Worm (Caenorhabditis elegans) whole organism, L1 larva: ENCODE data around the gene M03B6.1.

Experiments
- C16A3.4 ChIP-seq: fragments of 150-350 bp; optimal IDR thresholded peaks from 2 replicates; lab custom pipeline; 2014; ENCODE audit warnings: missing biosample characterization, missing genetic modification characterization
- F16B12.6 ChIP-seq: fragments of 150-350 bp; optimal IDR thresholded peaks from 2 replicates; lab custom pipeline; 2014; ENCODE audit warnings: missing biosample characterization, missing genetic modification characterization
- alr-1 ChIP-seq: fragments of 200-800 bp; sonication (Bioruptor generic); optimal IDR thresholded peaks from 2 replicates; lab custom pipeline; 2018; ENCODE audit warnings: borderline replicate concordance, mild to moderate bottlenecking, missing genetic modification characterization, missing compliant biosample characterization
- ama-1 ChIP-seq: fragments of 150-350 bp; optimal IDR thresholded peaks from 2 replicates; lab custom pipeline; 2014
- blmp-1 ChIP-seq: fragments of 150-350 bp; optimal IDR thresholded peaks from 2 replicates; lab custom pipeline; 2014; ENCODE audit warnings: missing biosample characterization, missing genetic modification characterization
- ceh-82 ChIP-seq, 3 experiments: fragments of 150-350 bp in 1 of 3; sonication (generic microtip) in 2 of 3; optimal IDR thresholded peaks; 2 replicates each; lab custom pipeline; 2014 to 2017; ENCODE audit warnings: missing biosample characterization in 3 of 3, missing genetic modification characterization in 3 of 3
- ceh-88 ChIP-seq: fragments of 200-800 bp; sonication (Bioruptor generic); IDR thresholded peaks from 2 replicates; pipeline ENCODE4 v1.3.6; 2022; ENCODE audit warnings: missing genetic modification characterization, missing compliant biosample characterization
- dsc-1 ChIP-seq: sonication (generic microtip); optimal IDR thresholded peaks from 2 replicates; lab custom pipeline; 2016; ENCODE audit warnings: mild to moderate bottlenecking, missing genetic modification characterization, missing compliant biosample characterization
- efl-1 ChIP-seq, 4 experiments: fragments of 150-350 bp; optimal IDR thresholded peaks in 3 of 4; peaks in 1 of 4; 1 replicate in 1 of 4; 2 replicates in 3 of 4; lab custom pipeline; 2014; ENCODE audit warnings: missing biosample characterization in 2 of 4, missing genetic modification characterization in 2 of 4, missing genetic modification reagents in 2 of 4
- efl-3 ChIP-seq: fragments of 200-800 bp; sonication (Bioruptor generic); optimal IDR thresholded peaks from 2 replicates; lab custom pipeline; 2018; ENCODE audit warnings: mild to moderate bottlenecking, missing genetic modification characterization, missing compliant biosample characterization
- egl-13 ChIP-seq: sonication (generic microtip); optimal IDR thresholded peaks from 2 replicates; lab custom pipeline; 2016; ENCODE audit warnings: missing genotype, missing genetic modification reagents, missing genetic modification characterization, missing compliant biosample characterization
- elt-2 ChIP-seq: sonication (generic microtip); optimal IDR thresholded peaks from 2 replicates; lab custom pipeline; 2016; ENCODE audit warnings: missing genetic modification characterization, mild to moderate bottlenecking, inconsistent platforms, missing compliant biosample characterization, missing genetic modification reagents
- ets-5 ChIP-seq: fragments of 200-800 bp; sonication (Bioruptor generic); IDR thresholded peaks from 2 replicates; pipeline ENCODE4 v1.3.6; 2022; ENCODE audit warnings: missing genetic modification characterization, missing compliant biosample characterization
- fkh-10 ChIP-seq: sonication (generic microtip); optimal IDR thresholded peaks from 2 replicates; lab custom pipeline; 2017; ENCODE audit warnings: missing biosample characterization, missing genetic modification reagents, missing genetic modification characterization
- fkh-8 ChIP-seq: sonication (generic microtip); optimal IDR thresholded peaks from 2 replicates; lab custom pipeline; 2016; ENCODE audit warnings: mild to moderate bottlenecking, missing genetic modification characterization, missing compliant biosample characterization
- fos-1 ChIP-seq: fragments of 150-350 bp; optimal IDR thresholded peaks from 2 replicates; lab custom pipeline; 2014; ENCODE audit warnings: missing biosample characterization, missing genetic modification characterization
- hlh-17 ChIP-seq: fragments of 200-800 bp; sonication (Bioruptor generic); optimal IDR thresholded peaks from 2 replicates; lab custom pipeline; 2018; ENCODE audit warnings: missing genetic modification characterization, mild to moderate bottlenecking, missing compliant biosample characterization, moderate library complexity, borderline replicate concordance
- hlh-4 ChIP-seq: sonication (generic microtip); optimal IDR thresholded peaks from 2 replicates; lab custom pipeline; 2016; ENCODE audit warnings: mild to moderate bottlenecking, missing genetic modification characterization, missing compliant biosample characterization
- irx-1 ChIP-seq: sonication (generic microtip); optimal IDR thresholded peaks from 2 replicates; lab custom pipeline; 2016; ENCODE audit warnings: missing genetic modification characterization, missing compliant biosample characterization
- isw-1 ChIP-seq: fragments of 200-800 bp; sonication (Bioruptor generic); IDR thresholded peaks from 2 replicates; pipeline ENCODE4 v1.3.6; 2022; ENCODE audit warnings: missing genetic modification characterization, missing compliant biosample characterization
- lin-14 ChIP-seq: fragments of 200-800 bp; sonication (Bioruptor generic); optimal IDR thresholded peaks from 2 replicates; lab custom pipeline; 2018; ENCODE audit warnings: mild to moderate bottlenecking, missing genetic modification characterization, moderate library complexity, missing compliant biosample characterization
- lin-35 ChIP-seq, 2 experiments: fragments of 150-350 bp; optimal IDR thresholded peaks; 2 replicates each; lab custom pipeline; 2014; ENCODE audit warnings: missing biosample characterization in 2 of 2, missing genetic modification characterization in 2 of 2, missing genetic modification reagents in 2 of 2
- lin-39 ChIP-seq: fragments of 150-350 bp; optimal IDR thresholded peaks from 2 replicates; lab custom pipeline; 2014; ENCODE audit warnings: missing biosample characterization, missing genetic modification reagents, missing genetic modification characterization
- nhr-19 ChIP-seq: fragments of 200-800 bp; sonication (Bioruptor generic); conservative IDR thresholded peaks from 2 replicates; pipeline ENCODE4 v1.3.6; 2022; ENCODE audit warnings: missing genetic modification characterization, missing compliant biosample characterization
- nhr-20 ChIP-seq: sonication (generic microtip); optimal IDR thresholded peaks from 2 replicates; lab custom pipeline; 2016; ENCODE audit warnings: mild to moderate bottlenecking, missing genetic modification characterization, missing compliant biosample characterization
- nhr-237 ChIP-seq: fragments of 150-350 bp; optimal IDR thresholded peaks from 2 replicates; lab custom pipeline; 2014; ENCODE audit warnings: missing biosample characterization, missing genetic modification characterization
- nhr-47 ChIP-seq: sonication (generic microtip); optimal IDR thresholded peaks from 2 replicates; lab custom pipeline; 2016; ENCODE audit warnings: mild to moderate bottlenecking, missing genetic modification characterization, moderate library complexity, missing compliant biosample characterization
- nhr-71 ChIP-seq: sonication (generic microtip); optimal IDR thresholded peaks from 2 replicates; lab custom pipeline; 2016; ENCODE audit warnings: mild to moderate bottlenecking, missing genetic modification characterization, moderate library complexity, missing compliant biosample characterization
- nhr-77 ChIP-seq: fragments of 150-350 bp; optimal IDR thresholded peaks from 2 replicates; lab custom pipeline; 2014; ENCODE audit warnings: missing biosample characterization, missing genetic modification characterization
- nhr-84 ChIP-seq: sonication (generic microtip); optimal IDR thresholded peaks from 2 replicates; lab custom pipeline; 2017; ENCODE audit warnings: missing biosample characterization, missing genetic modification characterization
- nhr-90 ChIP-seq: sonication (generic microtip); optimal IDR thresholded peaks from 2 replicates; lab custom pipeline; 2016; ENCODE audit warnings: mild to moderate bottlenecking, missing genetic modification characterization, missing compliant biosample characterization; ENCODE audit not compliant: poor library complexity
- rnt-1 ChIP-seq: sonication (generic microtip); optimal IDR thresholded peaks from 2 replicates; lab custom pipeline; 2016; ENCODE audit warnings: mild to moderate bottlenecking, missing genetic modification characterization, moderate library complexity, missing compliant biosample characterization
- sup-37 ChIP-seq: fragments of 200-800 bp; sonication (Bioruptor generic); optimal IDR thresholded peaks from 2 replicates; lab custom pipeline; 2018; ENCODE audit warnings: mild to moderate bottlenecking, missing genetic modification characterization, missing compliant biosample characterization
- tlp-1 ChIP-seq: fragments of 150-350 bp; optimal IDR thresholded peaks from 2 replicates; lab custom pipeline; 2014; ENCODE audit warnings: missing biosample characterization, missing genetic modification characterization
- unc-98 ChIP-seq: fragments of 200-800 bp; sonication (Bioruptor generic); IDR thresholded peaks from 2 replicates; pipeline ENCODE4 v1.3.6; 2022; ENCODE audit warnings: missing genetic modification characterization, missing compliant biosample characterization
- ztf-4 ChIP-seq: fragments of 150-350 bp; optimal IDR thresholded peaks from 2 replicates; lab custom pipeline; 2014; ENCODE audit warnings: missing biosample characterization, missing genetic modification characterization

Gene M03B6.1

DNA sequence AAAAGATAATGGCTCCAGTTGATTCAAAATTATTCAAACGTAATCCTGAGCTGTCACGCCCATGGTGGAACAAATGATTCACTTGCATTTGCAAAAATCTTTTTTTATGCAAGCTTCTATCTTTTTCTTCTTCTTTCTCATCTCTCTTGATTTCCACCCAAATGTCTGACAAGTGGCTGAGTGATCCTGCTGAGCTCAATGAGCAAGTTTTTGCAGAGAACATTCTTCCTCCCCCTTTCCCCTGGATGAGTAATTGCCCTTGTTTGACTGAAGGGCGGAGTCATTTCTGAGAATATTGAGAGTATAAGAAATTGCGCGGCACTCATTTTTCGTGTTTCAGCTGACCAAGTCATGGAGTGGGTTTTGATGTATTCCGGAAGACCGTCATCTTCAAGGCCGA lies at the start of gene M03B6.1:
Gene M03B6.1, plus strand, starts transcription at position 334 of the 400 bp plus-strand sequence.
- TF ChIP-seq nhr-71: peak; percentile 10
- no peak for TF ChIP-seq nhr-77 (tag; lab: Kevin White, UChicago)
- peak; percentile 29 for TF ChIP-seq fkh-8 (tag; lab: Kevin White, UChicago)
- TF ChIP-seq lin-39 (tag; lab: Kevin White, UChicago): no peak
- peak; percentile 60 for TF ChIP-seq lin-14 (GFP tag; lab: Kevin White, UChicago)
- TF ChIP-seq egl-13: peak; percentile 31
- peak; percentile 61 for TF ChIP-seq dsc-1 (tag; lab: Kevin White, UChicago)

DNA sequence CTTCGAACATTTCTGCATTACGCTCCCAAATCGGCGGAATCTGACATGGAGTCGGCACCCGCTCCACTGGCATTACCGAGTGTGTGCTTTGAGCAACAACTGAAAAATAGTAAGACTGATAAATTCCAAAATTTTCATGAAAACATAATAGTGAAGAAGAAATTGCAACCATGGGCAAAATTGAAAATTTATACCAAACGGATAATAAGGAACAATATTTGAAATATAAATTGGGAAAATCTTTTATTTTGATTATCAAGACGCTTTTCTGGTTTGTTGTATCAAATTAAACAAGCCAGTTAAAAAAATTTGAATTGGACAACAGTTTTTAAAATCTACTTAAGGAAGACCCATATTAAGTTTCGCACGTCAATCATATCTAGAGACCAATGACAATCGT lies 47.9 kb upstream of the M03B6.1 start, which contains the start of gene ZK1086.2:
Gene ZK1086.2, minus strand, starts transcription at position 101 of the 400 bp plus-strand sequence.
- TF ChIP-seq ceh-82 (tag; optimal IDR thresholded peaks at IDR 0.05; lab: Kevin White, UChicago): no peak
- TF ChIP-seq elt-2: no peak
- TF ChIP-seq alr-1 (tag; lab: Kevin White, UChicago): no peak
- no peak for TF ChIP-seq unc-98 (GFP tag; lab: Robert Waterston, UW)
- no peak for TF ChIP-seq ama-1 (lab: Kevin White, UChicago)
- no peak for TF ChIP-seq F16B12.6 (tag; lab: Kevin White, UChicago)
- TF ChIP-seq sup-37 (GFP tag; lab: Kevin White, UChicago): no peak
- TF ChIP-seq isw-1 (GFP tag; lab: Robert Waterston, UW): no peak
- no peak for TF ChIP-seq ztf-4
- no peak for TF ChIP-seq nhr-19
- TF ChIP-seq hlh-17 (GFP tag; lab: Kevin White, UChicago): no peak
- no peak for TF ChIP-seq nhr-47 (tag; lab: Kevin White, UChicago)
- TF ChIP-seq fos-1 (tag; lab: Kevin White, UChicago): no peak
- TF ChIP-seq nhr-84 (tag; lab: Kevin White, UChicago): no peak
- no peak for TF ChIP-seq ets-5

DNA sequence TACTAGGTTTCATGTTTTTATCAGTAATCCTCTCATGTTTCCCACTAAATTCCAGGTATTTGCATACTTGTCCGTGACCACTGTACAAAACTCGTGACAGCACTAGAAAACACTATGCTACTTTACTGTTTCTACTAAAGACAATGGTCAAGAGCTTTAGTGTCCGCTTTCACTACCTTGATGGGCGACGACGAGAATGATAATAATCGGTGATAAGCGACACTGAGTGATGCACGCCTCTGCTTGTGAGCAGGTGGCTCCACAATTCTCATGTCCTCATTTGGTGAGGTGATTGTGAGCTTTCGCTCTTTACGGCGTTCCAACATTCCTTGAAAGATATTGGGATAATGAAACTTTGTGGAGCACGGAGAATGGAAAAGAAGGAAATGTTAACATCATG lies 38.2 kb upstream of the M03B6.1 start:
- no peak for TF ChIP-seq egl-13
- TF ChIP-seq nhr-71: peak; percentile 29
- TF ChIP-seq rnt-1 (tag; lab: Kevin White, UChicago): no peak
- TF ChIP-seq efl-1 (optimal IDR thresholded peaks at IDR 0.05; lab: Kevin White, UChicago): no peak
- TF ChIP-seq efl-1 (GFP tag; optimal IDR thresholded peaks at IDR 0.05 in 1 of 2; lab: Kevin White, UChicago): peak in 1 of 2 experiments; percentile 84
- no peak for TF ChIP-seq fkh-8 (tag; lab: Kevin White, UChicago)
- no peak for TF ChIP-seq blmp-1 (tag; lab: Kevin White, UChicago)
- TF ChIP-seq elt-2: peak; percentile 93
- peak; percentile 24 for TF ChIP-seq nhr-90 (tag; lab: Kevin White, UChicago)
- TF ChIP-seq nhr-20 (tag; lab: Kevin White, UChicago): peak; percentile 37
- TF ChIP-seq lin-35 (GFP tag; optimal IDR thresholded peaks at IDR 0.05; lab: Kevin White, UChicago): peak in 1 of 2 experiments; percentile 41
- no peak for TF ChIP-seq ceh-88 (GFP tag; lab: Robert Waterston, UW)
- no peak for TF ChIP-seq irx-1 (tag; lab: Kevin White, UChicago)
- no peak for TF ChIP-seq tlp-1 (tag; lab: Kevin White, UChicago)
- TF ChIP-seq, all 84 proteins: peak for 6

DNA sequence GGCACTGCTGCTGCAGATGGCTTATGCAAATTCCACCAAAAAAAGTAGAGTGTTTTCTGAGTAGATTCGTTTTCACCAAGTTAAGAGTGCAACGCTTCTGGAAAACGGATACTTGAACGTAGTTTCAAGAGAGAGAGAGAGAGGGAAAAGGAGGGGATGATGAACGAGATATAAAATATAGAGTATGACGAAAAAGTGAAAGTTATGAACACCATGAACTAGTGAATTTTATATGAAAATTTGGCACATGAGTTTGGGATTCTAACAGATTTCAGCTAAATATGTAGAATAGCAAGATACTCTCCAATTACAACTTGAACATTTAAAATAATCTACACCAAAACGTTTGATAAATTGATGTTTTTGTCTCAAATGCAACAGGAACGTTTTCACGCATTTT lies 31.6 kb upstream of the M03B6.1 start, which contains the start of gene obr-3:
Gene obr-3, minus strand, starts transcription at position 101 of the 400 bp plus-strand sequence.
- TF ChIP-seq blmp-1 (tag; lab: Kevin White, UChicago): no peak
- TF ChIP-seq tlp-1 (tag; lab: Kevin White, UChicago): no peak
- TF ChIP-seq nhr-20 (tag; lab: Kevin White, UChicago): no peak
- no peak for TF ChIP-seq hlh-4
- no peak for TF ChIP-seq lin-14 (GFP tag; lab: Kevin White, UChicago)
- TF ChIP-seq C16A3.4 (tag; lab: Kevin White, UChicago): no peak

DNA sequence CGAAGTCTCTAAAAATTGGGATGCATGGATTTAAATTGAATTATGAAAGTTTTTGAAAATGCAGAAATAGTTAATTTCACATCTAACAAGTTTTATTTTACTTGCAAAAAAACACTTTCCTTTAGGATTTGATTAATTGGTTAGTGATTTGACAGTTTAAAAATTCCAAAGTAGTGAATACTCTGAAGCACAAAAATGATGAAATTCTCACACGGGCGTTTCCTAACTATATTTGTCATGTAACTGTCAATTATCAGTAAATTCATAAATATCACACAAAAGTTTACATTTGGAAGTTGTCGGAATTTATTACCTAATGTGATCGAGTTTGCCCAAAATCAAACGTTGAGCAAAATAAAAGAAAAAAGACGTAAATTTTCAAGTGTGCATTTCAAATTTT lies 30.3 kb upstream of the M03B6.1 start:
- TF ChIP-seq efl-3 (GFP tag; lab: Kevin White, UChicago) (no peak), fkh-10 (GFP tag; lab: Kevin White, UChicago) (no peak), nhr-237 (no peak), ceh-82 (tag; optimal IDR thresholded peaks at IDR 0.05; lab: Kevin White, UChicago) (no peak)
- TF ChIP-seq, all 84 proteins: peak for 0
